Worm (Caenorhabditis elegans): Measurements from ENCODE around the gene daf-3.
A peak's percentile ranks its signal among the peaks of the same experiment; 100 is the strongest.

The daf-3 gene

ce11 chrX:864293-864731 lies 39.0 kb upstream of the daf-3 start (continued):
- peak in 1 of 2 experiments; percentile 35 for TF ChIP-seq lsy-2 (tag; optimal IDR thresholded peaks at IDR 0.05)
- TF ChIP-seq nhr-111 (GFP tag; optimal IDR thresholded peaks at IDR 0.05): no peak
- TF ChIP-seq unc-130 (GFP tag; optimal IDR thresholded peaks at IDR 0.05): no peak
- TF ChIP-seq saeg-2 (GFP tag; IDR thresholded peaks at IDR 0.05): no peak
- peak in 1 of 2 experiments; percentile 95 for TF ChIP-seq unc-62 (GFP tag; optimal IDR thresholded peaks at IDR 0.05 in 1 of 2)
- TF ChIP-seq unc-62 (tag; optimal IDR thresholded peaks at IDR 0.05): peak; percentile 19
- TF ChIP-seq ceh-28 (tag; optimal IDR thresholded peaks at IDR 0.05): no peak
- TF ChIP-seq zip-11 (GFP tag; IDR thresholded peaks at IDR 0.05): no peak
- TF ChIP-seq egl-27 (tag; optimal IDR thresholded peaks at IDR 0.05): no peak
- no peak for TF ChIP-seq T26A8.4 (GFP tag; IDR thresholded peaks at IDR 0.05)
- no peak for TF ChIP-seq ZK337.2 (GFP tag; IDR thresholded peaks at IDR 0.05)
- no peak for TF ChIP-seq spr-1 (tag; optimal IDR thresholded peaks at IDR 0.05)
- no peak for TF ChIP-seq snpc-4 (tag; optimal IDR thresholded peaks at IDR 0.05)
- no peak for TF ChIP-seq R02D3.7 (tag; optimal IDR thresholded peaks at IDR 0.05)
- TF ChIP-seq ceh-82 (tag; optimal IDR thresholded peaks at IDR 0.05): no peak
- TF ChIP-seq jun-1 (tag; optimal IDR thresholded peaks at IDR 0.05): no peak
- TF ChIP-seq ztf-7 (tag; optimal IDR thresholded peaks at IDR 0.05): peak; percentile 11
- no peak for TF ChIP-seq F10B5.3 (tag; optimal IDR thresholded peaks at IDR 0.05)
- peak; percentile 27 for TF ChIP-seq nhr-77 (tag; optimal IDR thresholded peaks at IDR 0.05)
- TF ChIP-seq fkh-10 (GFP tag; optimal IDR thresholded peaks at IDR 0.05): no peak
- TF ChIP-seq ceh-20 (GFP tag; IDR thresholded peaks at IDR 0.05): 0 out of 2 replicates have a peak, but pooled peaks have one; percentile 46
- peak; percentile 81 for TF ChIP-seq nhr-28 (tag; optimal IDR thresholded peaks at IDR 0.05)
- no peak for TF ChIP-seq ztf-11 (tag; optimal IDR thresholded peaks at IDR 0.05)
- TF ChIP-seq daf-8 (GFP tag; IDR thresholded peaks at IDR 0.05): no peak
- TF ChIP-seq mes-2 (tag; optimal IDR thresholded peaks at IDR 0.05; ENCODE audit: poor library complexity, severe bottlenecking): no peak
- no peak for TF ChIP-seq spr-3 (GFP tag; optimal IDR thresholded peaks at IDR 0.05)
- no peak for TF ChIP-seq duxl-1 (tag; optimal IDR thresholded peaks at IDR 0.05; ENCODE audit: poor library complexity)
- TF ChIP-seq nhr-237 (tag; optimal IDR thresholded peaks at IDR 0.05): no peak
- peak; percentile 73 for TF ChIP-seq hlh-11 (tag; optimal IDR thresholded peaks at IDR 0.05)
- TF ChIP-seq arid-1 (GFP tag; conservative IDR thresholded peaks at IDR 0.05): no peak
- no peak for TF ChIP-seq gei-8 (GFP tag; optimal IDR thresholded peaks at IDR 0.05)
- no peak for TF ChIP-seq daf-16 (GFP tag; optimal IDR thresholded peaks at IDR 0.05)
- no peak for TF ChIP-seq daf-16 (tag; optimal IDR thresholded peaks at IDR 0.05)
- TF ChIP-seq nhr-11 (tag; optimal IDR thresholded peaks at IDR 0.05): no peak
- no peak for TF ChIP-seq set-16 (GFP tag; IDR thresholded peaks at IDR 0.05)
- peak; percentile 36 for TF ChIP-seq cey-2 (tag; optimal IDR thresholded peaks at IDR 0.05; ENCODE audit: borderline replicate concordance, insufficient read depth)
- TF ChIP-seq mxl-3 (GFP tag; optimal IDR thresholded peaks at IDR 0.05): peak; percentile 53
- no peak for TF ChIP-seq ces-1 (GFP tag; optimal IDR thresholded peaks at IDR 0.05)
- no peak for TF ChIP-seq ZK546.5 (tag; optimal IDR thresholded peaks at IDR 0.05)
- no peak for TF ChIP-seq nhr-76 (tag; optimal IDR thresholded peaks at IDR 0.05)
- TF ChIP-seq dmd-9 (GFP tag; IDR thresholded peaks at IDR 0.05): no peak
- peak; percentile 74 for TF ChIP-seq hlh-30 (tag; optimal IDR thresholded peaks at IDR 0.05; ENCODE audit: insufficient read depth)
- no peak for TF ChIP-seq ama-1 (optimal IDR thresholded peaks at IDR 0.05)
- peak; percentile 54 for TF ChIP-seq mep-1 (tag; optimal IDR thresholded peaks at IDR 0.05)
- TF ChIP-seq nhr-48 (tag; optimal IDR thresholded peaks at IDR 0.05): peak; percentile 85
- TF ChIP-seq ctbp-1 (GFP tag; IDR thresholded peaks at IDR 0.05): no peak
- no peak for TF ChIP-seq daf-19 (GFP tag; conservative IDR thresholded peaks at IDR 0.05)
- no peak for TF ChIP-seq skn-1 (tag; optimal IDR thresholded peaks at IDR 0.05)
- TF ChIP-seq lim-7 (GFP tag; IDR thresholded peaks at IDR 0.05): no peak
- TF ChIP-seq dve-1 (tag; optimal IDR thresholded peaks at IDR 0.05; ENCODE audit: insufficient read depth): peak; percentile 14
- peak; percentile 79 to 94 for TF ChIP-seq hif-1 (tag; optimal IDR thresholded peaks at IDR 0.05)
- TF ChIP-seq aly-2 (tag; optimal IDR thresholded peaks at IDR 0.05): no peak
- no peak for TF ChIP-seq zag-1 (tag; optimal IDR thresholded peaks at IDR 0.05)

Measured in whole organism, L4 larva.